Fruit fly (Drosophila melanogaster): ENCODE data around the gene CG34377.
A peak's percentile ranks its signal among the peaks of the same experiment; 100 is the strongest.

The CG34377 gene

DNA sequence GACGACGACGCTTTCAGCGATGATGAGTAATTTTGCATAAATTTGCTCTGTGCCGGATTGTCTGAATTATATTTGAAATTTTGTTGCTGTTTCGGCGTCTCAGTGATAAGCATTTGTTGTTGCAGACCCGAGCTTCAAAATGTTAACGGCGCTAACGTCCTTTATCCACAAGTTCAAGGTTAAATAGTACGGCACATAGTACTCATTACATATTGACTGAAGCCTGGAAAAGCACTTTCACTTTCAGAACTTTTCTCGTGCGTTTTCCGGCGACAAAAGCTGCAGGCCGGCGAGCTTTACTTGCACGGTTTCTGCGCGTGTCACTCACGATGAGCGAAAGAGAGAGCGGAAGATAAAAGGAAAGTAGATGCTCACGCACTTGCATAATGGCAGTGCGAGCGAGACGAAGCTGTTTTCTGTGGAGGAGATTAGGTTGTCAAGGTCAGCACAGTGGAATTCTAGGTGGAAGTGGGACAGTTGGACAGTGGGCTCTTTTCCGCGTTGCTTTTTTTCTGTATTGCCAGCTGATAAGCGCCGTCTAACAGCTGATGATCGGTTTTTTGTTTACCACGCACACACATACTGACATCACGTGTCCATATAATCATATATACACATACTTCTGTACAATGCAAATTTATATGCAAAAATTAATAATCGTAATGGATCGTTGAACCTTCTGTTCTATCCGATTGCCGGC lies 44.3 kb upstream of the CG34377 start (continued):
- TF ChIP-seq stwl (tag; optimal IDR thresholded peaks at IDR 0.05) (no peak), schlank (tag; optimal IDR thresholded peaks at IDR 0.05) (no peak), Blimp-1 (GFP tag; optimal IDR thresholded peaks at IDR 0.05) (peak; percentile 96), sd (tag; optimal IDR thresholded peaks at IDR 0.05) (peak; percentile 83), mld (GFP tag; IDR thresholded peaks at IDR 0.05; ENCODE audit: partially characterized antibody) (0 out of 3 replicates have a peak, but pooled peaks have one; percentile 11), disco-r (GFP tag; optimal IDR thresholded peaks at IDR 0.05) (no peak), CG15696 (tag; optimal IDR thresholded peaks at IDR 0.05) (no peak), Ptx1 (GFP tag; IDR thresholded peaks at IDR 0.05) (peak; percentile 5; the same call in 1 of the 2 replicates), vfl (GFP tag; optimal IDR thresholded peaks at IDR 0.05) (no peak), Ets97D (GFP tag; optimal IDR thresholded peaks at IDR 0.05) (no peak), CG7556 (GFP tag; optimal IDR thresholded peaks at IDR 0.05) (no peak), CG15269 (tag; optimal IDR thresholded peaks at IDR 0.05) (no peak), CG17829 (tag; optimal IDR thresholded peaks at IDR 0.05) (no peak), GATAe (GFP tag; conservative IDR thresholded peaks at IDR 0.05) (peak; percentile 12; the same call in 1 of the 2 replicates)

DNA sequence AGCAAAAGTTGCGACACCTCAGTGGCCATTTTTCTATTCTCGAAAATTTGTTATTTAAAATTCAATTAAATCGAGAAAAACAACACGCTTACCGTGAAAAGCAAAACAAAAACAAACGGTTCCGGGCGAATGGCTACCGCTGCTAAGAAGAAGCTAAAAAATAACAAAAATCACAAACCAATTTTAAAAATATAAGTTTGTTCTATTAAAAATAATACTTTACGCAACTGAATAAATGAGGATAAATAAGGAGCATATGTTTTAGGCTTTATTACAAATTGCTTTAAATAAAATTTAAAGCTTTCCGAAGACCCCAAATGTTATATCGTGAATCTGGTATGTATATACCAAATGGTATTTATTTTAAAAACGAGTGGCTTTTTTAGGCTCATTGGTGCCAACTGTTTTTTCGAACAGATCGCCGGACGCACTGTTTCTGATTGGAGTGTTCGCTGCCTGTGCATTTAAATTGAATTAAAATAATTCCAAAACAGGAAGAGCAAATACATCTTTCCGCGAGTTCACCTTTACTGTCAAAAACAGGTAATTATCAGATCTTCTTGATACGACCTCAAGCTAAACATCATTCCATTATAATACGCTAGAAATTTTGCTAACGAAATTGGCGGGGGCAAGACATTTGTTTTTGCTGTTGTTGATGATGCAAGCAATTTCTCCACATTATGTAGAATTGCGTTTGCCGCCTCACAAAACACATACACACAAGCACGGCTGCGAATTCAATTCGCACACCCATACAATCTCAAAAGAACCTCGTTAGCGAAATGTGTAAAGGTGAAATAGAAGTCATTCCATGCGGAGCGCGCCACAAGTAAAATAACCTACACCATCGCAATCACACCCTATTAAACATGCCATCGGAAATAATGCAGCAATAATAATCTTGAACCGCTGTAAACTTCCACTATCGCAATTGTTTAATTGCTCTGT lies 43.5 kb upstream of the CG34377 start, which contains the start of the genes Polr3F and PyK:
Gene Polr3F, minus strand, starts transcription at position 248 of the 951 bp plus-strand sequence.
Gene PyK, plus strand, starts transcription at position 411 of the 951 bp plus-strand sequence.
- TF ChIP-seq tin (GFP tag; optimal IDR thresholded peaks at IDR 0.05): peak; percentile 24
- no peak for TF ChIP-seq Atf3 (GFP tag; optimal IDR thresholded peaks at IDR 0.05)
- peak; percentile 33 for TF ChIP-seq sqz (GFP tag; optimal IDR thresholded peaks at IDR 0.05)
- TF ChIP-seq Blimp-1 (GFP tag; optimal IDR thresholded peaks at IDR 0.05): peak; percentile 52
- peak; percentile 74 for TF ChIP-seq row (GFP tag; IDR thresholded peaks at IDR 0.05)
- TF ChIP-seq h (optimal IDR thresholded peaks at IDR 0.05): no peak
- no peak for TF ChIP-seq CG13624 (GFP tag; optimal IDR thresholded peaks at IDR 0.05)
- TF ChIP-seq CG17612 (GFP tag; IDR thresholded peaks at IDR 0.05): no peak
- TF ChIP-seq CG4360 (GFP tag; IDR thresholded peaks at IDR 0.05): no peak
- TF ChIP-seq CG6254 (GFP tag; optimal IDR thresholded peaks at IDR 0.05): no peak
- peak; percentile 14 for TF ChIP-seq CG10147 (GFP tag; optimal IDR thresholded peaks at IDR 0.05)
- peak; percentile 18 for TF ChIP-seq Sin3A (optimal IDR thresholded peaks at IDR 0.05)
- TF ChIP-seq CG15601 (tag; optimal IDR thresholded peaks at IDR 0.05): peak; percentile 40
- TF ChIP-seq Fer1 (GFP tag; optimal IDR thresholded peaks at IDR 0.05): no peak
- no peak for TF ChIP-seq repo (GFP tag; optimal IDR thresholded peaks at IDR 0.05)
- TF ChIP-seq Chrac-16 (GFP tag; optimal IDR thresholded peaks at IDR 0.05): peak; percentile 8
- no peak for TF ChIP-seq mam (GFP tag; optimal IDR thresholded peaks at IDR 0.05)
- TF ChIP-seq CG1529 (GFP tag; optimal IDR thresholded peaks at IDR 0.05): no peak
- TF ChIP-seq az2 (GFP tag; optimal IDR thresholded peaks at IDR 0.05): no peak
- TF ChIP-seq Dbx (GFP tag; IDR thresholded peaks at IDR 0.05): no peak
- no peak for TF ChIP-seq CG7745 (tag; optimal IDR thresholded peaks at IDR 0.05)
- TF ChIP-seq CG4730 (GFP tag; IDR thresholded peaks at IDR 0.05): no peak
- TF ChIP-seq CG13287 (GFP tag; IDR thresholded peaks at IDR 0.05; ENCODE audit: partially characterized antibody): peak; percentile 50
- TF ChIP-seq Sry-β (GFP tag; optimal IDR thresholded peaks at IDR 0.05): no peak
- peak in 1 of 2 experiments; percentile 79 for TF ChIP-seq Pdp1 (GFP tag; optimal IDR thresholded peaks at IDR 0.05)
- no peak for TF ChIP-seq nau (GFP tag; optimal IDR thresholded peaks at IDR 0.05)
- peak; percentile 19 for TF ChIP-seq CG33557 (GFP tag; optimal IDR thresholded peaks at IDR 0.05)
- TF ChIP-seq CG5953 (GFP tag; IDR thresholded peaks at IDR 0.05): no peak
- no peak for TF ChIP-seq CG42726 (GFP tag; IDR thresholded peaks at IDR 0.05; ENCODE audit: partially characterized antibody)
- TF ChIP-seq D19A (tag; optimal IDR thresholded peaks at IDR 0.05): peak; percentile 7
- TF ChIP-seq CG12659 (GFP tag; optimal IDR thresholded peaks at IDR 0.05): peak; percentile 53
- TF ChIP-seq Max (GFP tag; optimal IDR thresholded peaks at IDR 0.05): peak; percentile 33
- TF ChIP-seq wdn (GFP tag; IDR thresholded peaks at IDR 0.05): no peak
- no peak for TF ChIP-seq crc (GFP tag; optimal IDR thresholded peaks at IDR 0.05)
